Worm (Caenorhabditis elegans) whole organism, L1 larva: Measurements from ENCODE around the gene fbxb-15.
A peak's percentile ranks its signal among the peaks of the same experiment; 100 is the strongest.
"Not testable (repeated sequence)": the region's sequence is repeated elsewhere in the genome, so short reads cannot be mapped to it uniquely, and the experiment has no call there.

ENCODE experiments used
- C34B4.2 ChIP-seq: sonication (generic microtip); optimal IDR thresholded peaks from 2 replicates; lab custom pipeline; 2017; ENCODE audit warnings: mild to moderate bottlenecking, missing genetic modification characterization, missing compliant biosample characterization
- F16B12.6 ChIP-seq: fragments of 150-350 bp; optimal IDR thresholded peaks from 2 replicates; lab custom pipeline; 2014; ENCODE audit warnings: missing biosample characterization, missing genetic modification characterization
- aly-2 ChIP-seq: fragments of 150-350 bp; optimal IDR thresholded peaks from 2 replicates; lab custom pipeline; 2014; ENCODE audit warnings: missing biosample characterization, missing genetic modification characterization
- blmp-1 ChIP-seq: fragments of 150-350 bp; optimal IDR thresholded peaks from 2 replicates; lab custom pipeline; 2014; ENCODE audit warnings: missing biosample characterization, missing genetic modification characterization
- efl-1 ChIP-seq, 4 experiments: fragments of 150-350 bp; optimal IDR thresholded peaks in 3 of 4; peaks in 1 of 4; 1 replicate in 1 of 4; 2 replicates in 3 of 4; lab custom pipeline; 2014; ENCODE audit warnings: missing biosample characterization in 2 of 4, missing genetic modification characterization in 2 of 4, missing genetic modification reagents in 2 of 4
- elt-2 ChIP-seq: sonication (generic microtip); optimal IDR thresholded peaks from 2 replicates; lab custom pipeline; 2016; ENCODE audit warnings: missing genetic modification characterization, mild to moderate bottlenecking, inconsistent platforms, missing compliant biosample characterization, missing genetic modification reagents
- fkh-8 ChIP-seq: sonication (generic microtip); optimal IDR thresholded peaks from 2 replicates; lab custom pipeline; 2016; ENCODE audit warnings: mild to moderate bottlenecking, missing genetic modification characterization, missing compliant biosample characterization
- fos-1 ChIP-seq: fragments of 150-350 bp; optimal IDR thresholded peaks from 2 replicates; lab custom pipeline; 2014; ENCODE audit warnings: missing biosample characterization, missing genetic modification characterization
- hlh-17 ChIP-seq: fragments of 200-800 bp; sonication (Bioruptor generic); optimal IDR thresholded peaks from 2 replicates; lab custom pipeline; 2018; ENCODE audit warnings: missing genetic modification characterization, mild to moderate bottlenecking, missing compliant biosample characterization, moderate library complexity, borderline replicate concordance
- jun-1 ChIP-seq: fragments of 150-350 bp; optimal IDR thresholded peaks from 2 replicates; lab custom pipeline; 2014; ENCODE audit warnings: missing biosample characterization, missing genetic modification reagents, missing genetic modification characterization
- lin-35 ChIP-seq, 2 experiments: fragments of 150-350 bp; optimal IDR thresholded peaks; 2 replicates each; lab custom pipeline; 2014; ENCODE audit warnings: missing biosample characterization in 2 of 2, missing genetic modification characterization in 2 of 2, missing genetic modification reagents in 2 of 2
- lsy-2 ChIP-seq, 2 experiments: fragments of 150-350 bp; optimal IDR thresholded peaks; 2 replicates each; lab custom pipeline; 2014; ENCODE audit warnings: missing biosample characterization in 2 of 2, missing genetic modification characterization in 2 of 2
- mdl-1 ChIP-seq, 2 experiments: fragments of 150-350 bp; optimal IDR thresholded peaks; 2 replicates each; lab custom pipeline; 2014 to 2017; ENCODE audit warnings: missing biosample characterization in 2 of 2, missing genetic modification characterization in 2 of 2, inconsistent platforms in 1 of 2
- mep-1 ChIP-seq: fragments of 150-350 bp; optimal IDR thresholded peaks from 2 replicates; lab custom pipeline; 2014; ENCODE audit warnings: missing biosample characterization, missing genetic modification characterization
- nhr-71 ChIP-seq: sonication (generic microtip); optimal IDR thresholded peaks from 2 replicates; lab custom pipeline; 2016; ENCODE audit warnings: mild to moderate bottlenecking, missing genetic modification characterization, moderate library complexity, missing compliant biosample characterization
- nhr-90 ChIP-seq: sonication (generic microtip); optimal IDR thresholded peaks from 2 replicates; lab custom pipeline; 2016; ENCODE audit warnings: mild to moderate bottlenecking, missing genetic modification characterization, missing compliant biosample characterization; ENCODE audit not compliant: poor library complexity
- pag-3 ChIP-seq: sonication (generic microtip); optimal IDR thresholded peaks from 2 replicates; lab custom pipeline; 2017; ENCODE audit warnings: missing genetic modification characterization, mild to moderate bottlenecking, missing compliant biosample characterization, antibody characterized with exemption, borderline replicate concordance; ENCODE audit not compliant: insufficient read depth
- rnt-1 ChIP-seq: sonication (generic microtip); optimal IDR thresholded peaks from 2 replicates; lab custom pipeline; 2016; ENCODE audit warnings: mild to moderate bottlenecking, missing genetic modification characterization, moderate library complexity, missing compliant biosample characterization
- skn-1 ChIP-seq: fragments of 150-350 bp; optimal IDR thresholded peaks from 2 replicates; lab custom pipeline; 2014; ENCODE audit warnings: missing biosample characterization, missing genetic modification characterization
- sox-4 ChIP-seq: sonication (generic microtip); optimal IDR thresholded peaks from 2 replicates; lab custom pipeline; 2016; ENCODE audit warnings: missing genetic modification characterization, missing compliant biosample characterization
- swsn-7 ChIP-seq: sonication (generic microtip); optimal IDR thresholded peaks from 2 replicates; lab custom pipeline; 2016; ENCODE audit warnings: missing genetic modification characterization, missing compliant biosample characterization
- tbx-2 ChIP-seq: sonication (generic microtip); optimal IDR thresholded peaks from 2 replicates; lab custom pipeline; 2016; ENCODE audit warnings: missing genetic modification characterization, missing compliant biosample characterization
- vab-15 ChIP-seq: sonication (generic microtip); optimal IDR thresholded peaks from 2 replicates; lab custom pipeline; 2017; ENCODE audit warnings: missing genotype, mild to moderate bottlenecking, missing genetic modification characterization, missing compliant biosample characterization
- zip-4 ChIP-seq: fragments of 200-800 bp; sonication (Bioruptor generic); optimal IDR thresholded peaks from 2 replicates; lab custom pipeline; 2018; ENCODE audit warnings: mild to moderate bottlenecking, missing genetic modification characterization, moderate library complexity, missing compliant biosample characterization
- ztf-11 ChIP-seq, 2 experiments: sonication (generic microtip); optimal IDR thresholded peaks; 2 replicates each; lab custom pipeline; 2016 to 2017; ENCODE audit warnings: missing genetic modification characterization in 2 of 2, missing biosample characterization in 1 of 2, missing compliant biosample characterization in 1 of 2
- ztf-4 ChIP-seq: fragments of 150-350 bp; optimal IDR thresholded peaks from 2 replicates; lab custom pipeline; 2014; ENCODE audit warnings: missing biosample characterization, missing genetic modification characterization

Gene fbxb-15

ce11 chrII:1640496-1640895 is 12.8 kb downstream of the fbxb-15 start, which contains the start of gene srh-72:
Gene srh-72 (minus strand): TSS chrII:1640596.
- TF ChIP-seq mdl-1 (tag; optimal IDR thresholded peaks at IDR 0.05; lab: Kevin White, UChicago) (no peak), fkh-8 (tag; lab: Kevin White, UChicago) (peak; percentile 62)

ce11 chrII:1636392-1636791 is 16.9 kb downstream of the fbxb-15 start, which contains the start of gene srg-20:
Gene srg-20 (plus strand): TSS chrII:1636692.
- TF ChIP-seq blmp-1; hlh-17; F16B12.6 (tag; lab: Kevin White, UChicago): not testable (repeated sequence)
- TF ChIP-seq, all 84 proteins: peak for 0; not testable (repeated sequence) for 84

ce11 chrII:1635969-1636368 is 17.3 kb downstream of the fbxb-15 start:
- TF ChIP-seq elt-2 (peak; percentile 90), jun-1 (tag; lab: Kevin White, UChicago) (peak; percentile 15), vab-15 (tag; lab: Kevin White, UChicago) (no peak), fos-1 (tag; lab: Kevin White, UChicago) (no peak), lin-35 (GFP tag; optimal IDR thresholded peaks at IDR 0.05; lab: Kevin White, UChicago) (no peak), nhr-71 (tag; lab: Kevin White, UChicago) (no peak)

ce11 chrII:1633490-1633889 is 19.8 kb downstream of the fbxb-15 start, which contains the start of gene C08E3.1:
Gene C08E3.1 (plus strand): TSS chrII:1633790.
- not testable (repeated sequence) for TF ChIP-seq aly-2 (tag; lab: Kevin White, UChicago); C34B4.2; zip-4

- not testable (repeated sequence) for TF ChIP-seq ztf-4; rnt-1 (tag; lab: Kevin White, UChicago); ztf-11 (tag; optimal IDR thresholded peaks at IDR 0.05; lab: Kevin White, UChicago)
Measured at ce11 chrII:1632216-1632615, 21.1 kb downstream of the fbxb-15 start, which contains the start of gene C08E3.13. Gene C08E3.13 (minus strand): TSS chrII:1632316.

- peak in 1 of 2 experiments; percentile 6 for TF ChIP-seq lsy-2 (tag; optimal IDR thresholded peaks at IDR 0.05; lab: Kevin White, UChicago)
Measured at ce11 chrII:1627783-1628182, 25.5 kb downstream of the fbxb-15 start, which contains the start of gene C08E3.15. Gene C08E3.15 (minus strand): TSS chrII:1627883.

- no peak for TF ChIP-seq zip-4
- TF ChIP-seq tbx-2 = no peak
- TF ChIP-seq nhr-90 (tag; lab: Kevin White, UChicago) = no peak
- no peak for TF ChIP-seq aly-2 (tag; lab: Kevin White, UChicago)
- no peak for TF ChIP-seq efl-1 (optimal IDR thresholded peaks at IDR 0.05; lab: Kevin White, UChicago)
- peak in 1 of 2 experiments; percentile 84 for TF ChIP-seq efl-1 (GFP tag; optimal IDR thresholded peaks at IDR 0.05 in 1 of 2; lab: Kevin White, UChicago)
- TF ChIP-seq, all 84 proteins: peak for 1
Measured at ce11 chrII:1625666-1626065, 27.6 kb downstream of the fbxb-15 start, which contains the start of gene C08E3.14. Gene C08E3.14 (plus strand): TSS chrII:1625966.

ce11 chrII:1624572-1624971 is 28.7 kb downstream of the fbxb-15 start, which contains the start of gene fbxa-160:
Gene fbxa-160 (minus strand): TSS chrII:1624672.
- no peak for TF ChIP-seq sox-4 (tag; lab: Kevin White, UChicago)
- no peak for TF ChIP-seq pag-3 (tag; lab: Kevin White, UChicago)
- no peak for TF ChIP-seq rnt-1 (tag; lab: Kevin White, UChicago)
- TF ChIP-seq nhr-71 (tag; lab: Kevin White, UChicago) = no peak
- no peak for TF ChIP-seq vab-15 (tag; lab: Kevin White, UChicago)
- TF ChIP-seq elt-2 = no peak
- TF ChIP-seq lsy-2 (tag; optimal IDR thresholded peaks at IDR 0.05; lab: Kevin White, UChicago) = no peak
- no peak for TF ChIP-seq mep-1
- TF ChIP-seq tbx-2 = no peak
- no peak for TF ChIP-seq skn-1
- no peak for TF ChIP-seq swsn-7 (tag; lab: Kevin White, UChicago)
